Worm (Caenorhabditis elegans) whole organism, dauer: Measurements from ENCODE around the gene Y57A10A.2.

ENCODE experiments used
- unc-62 ChIP-seq: sonication (generic microtip); optimal IDR thresholded peaks from 2 replicates; lab custom pipeline; 2017; ENCODE audit warnings: missing biosample characterization, missing genetic modification reagents, missing genetic modification characterization

Y57A10A.2 gene

ce11 chrII:12172273-12172672 lies 24.8 kb downstream of the Y57A10A.2 start, which contains the start of gene rol-1:
rol-1 (plus strand) TSS chrII:12172573.
- no peak for TF ChIP-seq unc-62

ce11 chrII:12175398-12175797 lies 28.0 kb downstream of the Y57A10A.2 start:
- no peak for TF ChIP-seq unc-62

ce11 chrII:12176521-12176920 lies 29.1 kb downstream of the Y57A10A.2 start:
- no peak for TF ChIP-seq unc-62

ce11 chrII:12184857-12185256 lies 37.4 kb downstream of the Y57A10A.2 start, which contains the start of gene Y57A10A.13:
Y57A10A.13 (minus strand) TSS chrII:12184902.
- no peak for TF ChIP-seq unc-62

ce11 chrII:12185710-12186109 lies 38.3 kb downstream of the Y57A10A.2 start, which contains the start of gene Y57A10A.14:
Y57A10A.14 (plus strand) TSS chrII:12185937.
- TF ChIP-seq unc-62, result no peak

ce11 chrII:12186726-12187125 lies 39.3 kb downstream of the Y57A10A.2 start:
- no peak for TF ChIP-seq unc-62

ce11 chrII:12189193-12189592 lies 41.8 kb downstream of the Y57A10A.2 start:
- TF ChIP-seq unc-62, result no peak

ce11 chrII:12199209-12199608 lies 51.8 kb downstream of the Y57A10A.2 start:
- no peak for TF ChIP-seq unc-62
